Worm (Caenorhabditis elegans): ENCODE measurements around the gene mog-2.

DNA sequence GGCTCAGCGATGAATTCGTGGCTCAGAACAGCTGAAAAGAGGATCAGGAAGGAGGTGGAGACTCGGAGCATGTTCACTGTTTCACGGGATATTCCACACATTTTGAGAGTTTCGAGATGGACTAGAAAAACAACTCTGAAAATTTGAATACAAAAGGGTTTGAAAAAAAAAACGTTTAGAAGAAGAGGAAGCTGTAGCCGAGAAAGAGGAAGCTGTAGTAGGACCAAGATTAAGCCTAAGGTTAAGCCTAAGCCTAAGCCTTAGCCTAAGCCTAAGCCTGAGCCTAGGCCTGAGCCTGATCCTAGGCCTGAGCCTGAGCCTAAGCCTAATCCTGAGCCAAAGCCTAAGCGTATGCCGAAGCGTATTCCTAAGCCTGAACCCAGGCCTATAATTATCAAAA lies 12.0 kb upstream of the mog-2 start, which contains the start of gene plep-1:
- TF ChIP-seq jun-1 (tag; optimal IDR thresholded peaks at IDR 0.05) (no peak), ztf-11 (tag; optimal IDR thresholded peaks at IDR 0.05) (no peak), egl-27 (tag; optimal IDR thresholded peaks at IDR 0.05) (no peak), nhr-48 (tag; optimal IDR thresholded peaks at IDR 0.05) (no peak)
